Fruit fly (Drosophila melanogaster) whole organism, adult: ENCODE results near the gene yellow-k.
A peak's percentile ranks its signal among the peaks of the same experiment; 100 is the strongest.

Experiments
- CG11617 ChIP-seq: fragments of 200-800 bp; sonication (Bioruptor generic); optimal IDR thresholded peaks from 2 replicates; lab custom pipeline; 2017; ENCODE audit warnings: mild to moderate bottlenecking, missing biosample characterization, missing genetic modification reagents, missing genetic modification characterization
- CG12768 ChIP-seq: fragments of 200-800 bp; sonication (Bioruptor generic); optimal IDR thresholded peaks from 2 replicates; lab custom pipeline; 2017; ENCODE audit warnings: missing biosample characterization, missing genetic modification characterization, mild to moderate bottlenecking, moderate library complexity, missing genetic modification reagents
- CG14711 ChIP-seq: fragments of 200-800 bp; sonication (Bioruptor generic); optimal IDR thresholded peaks from 2 replicates; lab custom pipeline; 2018; ENCODE audit warnings: missing biosample characterization, mild to moderate bottlenecking, missing genetic modification characterization, moderate library complexity
- CG1620 ChIP-seq: fragments of 200-800 bp; sonication (Bioruptor generic); optimal IDR thresholded peaks from 2 replicates; lab custom pipeline; 2016; ENCODE audit warnings: missing biosample characterization, missing genetic modification characterization
- CG33017 ChIP-seq: fragments of 200-800 bp; sonication (Bioruptor generic); optimal IDR thresholded peaks from 2 replicates; lab custom pipeline; 2018; ENCODE audit warnings: missing biosample characterization, mild to moderate bottlenecking, missing genetic modification characterization, moderate library complexity
- CG5204 ChIP-seq: fragments of 200-800 bp; sonication (Bioruptor generic); optimal IDR thresholded peaks from 2 replicates; lab custom pipeline; 2016; ENCODE audit warnings: missing biosample characterization, missing genetic modification characterization
- CG7045 ChIP-seq: fragments of 200-800 bp; sonication (Bioruptor generic); optimal IDR thresholded peaks from 2 replicates; lab custom pipeline; 2017; ENCODE audit warnings: missing biosample characterization, mild to moderate bottlenecking, missing genetic modification characterization
- CG7101 ChIP-seq: fragments of 200-800 bp; sonication (Bioruptor generic); optimal IDR thresholded peaks from 2 replicates; lab custom pipeline; 2018; ENCODE audit warnings: missing biosample characterization, mild to moderate bottlenecking, missing genetic modification characterization, moderate library complexity
- Clk ChIP-seq: fragments of 200-800 bp; sonication (Bioruptor generic); optimal IDR thresholded peaks from 2 replicates; lab custom pipeline; 2017; ENCODE audit warnings: missing biosample characterization, missing genetic modification characterization
- Crg-1 ChIP-seq: fragments of 200-800 bp; sonication (Bioruptor generic); optimal IDR thresholded peaks from 2 replicates; lab custom pipeline; 2016; ENCODE audit warnings: missing biosample characterization, missing genetic modification characterization
- Hr96 ChIP-seq: fragments of 200-800 bp; sonication (Bioruptor generic); optimal IDR thresholded peaks from 2 replicates; lab custom pipeline; 2016; ENCODE audit warnings: missing biosample characterization, missing genetic modification characterization
- Mnt ChIP-seq: fragments of 200-800 bp; sonication (Bioruptor generic); optimal IDR thresholded peaks from 2 replicates; lab custom pipeline; 2016; ENCODE audit warnings: missing biosample characterization, mild to moderate bottlenecking, missing genetic modification characterization
- bab1 ChIP-seq: fragments of 200-800 bp; sonication (Bioruptor generic); optimal IDR thresholded peaks from 3 replicates; lab custom pipeline; 2019; ENCODE audit warnings: missing biosample characterization, mild to moderate bottlenecking, missing genetic modification characterization, moderate library complexity
- cic ChIP-seq: fragments of 200-800 bp; sonication (Bioruptor generic); optimal IDR thresholded peaks from 2 replicates; lab custom pipeline; 2017; ENCODE audit warnings: missing biosample characterization, mild to moderate bottlenecking, missing genetic modification characterization, moderate library complexity
- cnc ChIP-seq, 2 experiments: fragments of >200 bp; optimal IDR thresholded peaks; 2 replicates each; lab custom pipeline; 2017
- kay ChIP-seq: fragments of 200-800 bp; sonication (Bioruptor generic); peaks from one replicate; lab custom pipeline; 2016; ENCODE audit warnings: missing biosample characterization, missing genetic modification characterization, borderline replicate concordance
- ovo ChIP-seq: fragments of 200-800 bp; sonication (Bioruptor generic); optimal IDR thresholded peaks from 2 replicates; lab custom pipeline; 2016; ENCODE audit warnings: missing biosample characterization, missing genetic modification characterization
- pad ChIP-seq: fragments of 200-800 bp; sonication (Bioruptor generic); optimal IDR thresholded peaks from 3 replicates; lab custom pipeline; 2017; ENCODE audit warnings: missing biosample characterization, missing genetic modification characterization, mild to moderate bottlenecking, moderate library complexity, missing genetic modification reagents
- tj ChIP-seq: fragments of 200-800 bp; sonication (Bioruptor generic); optimal IDR thresholded peaks from 3 replicates; lab custom pipeline; 2017; ENCODE audit warnings: missing biosample characterization, mild to moderate bottlenecking, missing genetic modification characterization, moderate library complexity
- toe ChIP-seq: fragments of 200-800 bp; sonication (Bioruptor generic); optimal IDR thresholded peaks from 2 replicates; lab custom pipeline; 2016; ENCODE audit warnings: missing biosample characterization, missing genetic modification characterization

The yellow-k gene

DNA sequence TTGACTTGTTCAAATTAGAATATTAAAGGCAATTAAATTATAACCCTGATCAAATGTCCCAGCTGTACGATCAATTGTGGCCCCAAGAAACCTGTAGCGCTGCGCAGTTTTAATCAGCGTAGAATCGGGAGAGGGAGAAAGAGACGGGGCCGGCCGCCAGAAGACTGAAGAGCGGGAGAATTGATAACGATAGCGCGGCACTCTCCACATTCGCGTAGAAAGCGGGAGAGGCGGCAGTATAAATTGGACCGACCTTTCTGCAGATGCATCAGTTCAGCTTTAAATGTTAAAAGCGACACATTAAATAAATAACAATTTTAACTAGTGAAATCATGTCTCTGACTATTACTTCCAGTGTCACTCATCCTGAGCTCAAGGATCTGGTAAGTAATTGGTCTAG lies 9.6 kb upstream of the yellow-k start, which contains the start of gene MsrA:
MsrA (plus strand) TSS at position 266 of the 400 bp plus-strand sequence.
- TF ChIP-seq Clk (GFP tag; lab: Kevin White, UChicago), result no peak
- TF ChIP-seq bab1 (GFP tag; lab: Kevin White, UChicago), result peak; percentile 36
- no peak for TF ChIP-seq CG12768 (GFP tag; lab: Kevin White, UChicago)
- TF ChIP-seq Hr96 (GFP tag; lab: Kevin White, UChicago), result peak; percentile 2
- TF ChIP-seq CG14711, result no peak
- no peak for TF ChIP-seq CG11617 (GFP tag; lab: Kevin White, UChicago)
- TF ChIP-seq CG7101 (tag; lab: Kevin White, UChicago), result peak; percentile 20
- TF ChIP-seq Crg-1 (GFP tag; lab: Kevin White, UChicago), result no peak
- peak; percentile 12 for TF ChIP-seq CG33017 (tag; lab: Kevin White, UChicago)
- peak; percentile 49 for TF ChIP-seq cic
- peak; percentile 31 for TF ChIP-seq kay (GFP tag; lab: Kevin White, UChicago)
- no peak for TF ChIP-seq toe
- TF ChIP-seq CG5204 (GFP tag; lab: Kevin White, UChicago), result no peak
- TF ChIP-seq cnc (optimal IDR thresholded peaks at IDR 0.05; lab: Kevin White, UChicago), result no peak
- peak; percentile 51 for TF ChIP-seq Mnt (GFP tag; lab: Kevin White, UChicago)
- no peak for TF ChIP-seq pad (GFP tag; lab: Kevin White, UChicago)
- no peak for TF ChIP-seq CG1620 (GFP tag; lab: Kevin White, UChicago)
- TF ChIP-seq ovo, result no peak
- peak; percentile 80 for TF ChIP-seq tj (GFP tag; lab: Kevin White, UChicago)
- no peak for TF ChIP-seq CG7045 (GFP tag; lab: Kevin White, UChicago)

DNA sequence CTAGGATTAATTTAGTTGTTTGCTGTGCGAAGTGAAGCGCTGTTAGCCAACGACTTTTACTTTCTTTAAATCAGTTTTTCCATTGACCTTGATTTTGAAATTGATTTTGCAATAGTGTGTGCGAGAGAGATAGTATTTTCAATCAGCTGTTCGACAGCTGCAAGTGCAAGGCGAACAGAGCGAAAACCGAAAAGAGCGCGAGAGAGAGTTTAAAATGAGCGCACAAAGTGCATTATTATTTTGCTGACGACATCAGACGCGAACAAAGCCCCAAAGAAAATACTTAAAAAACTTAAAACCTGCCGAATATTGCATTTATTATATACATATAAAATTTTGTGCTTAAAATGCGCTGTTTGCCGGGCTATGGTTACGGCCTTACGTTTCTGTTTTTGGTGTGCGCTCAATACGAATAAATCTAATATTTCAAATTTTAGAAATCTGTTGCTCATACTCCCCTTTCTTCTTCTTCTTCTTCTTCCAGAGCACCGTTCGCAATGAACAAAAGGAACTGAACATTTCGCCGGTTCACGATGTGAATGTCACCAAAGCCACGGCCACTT lies 8.7 kb upstream of the yellow-k start:
- peak; percentile 65 for TF ChIP-seq cic
- peak; percentile 42 for TF ChIP-seq CG12768 (GFP tag; lab: Kevin White, UChicago)
- peak; percentile 44 for TF ChIP-seq Mnt (GFP tag; lab: Kevin White, UChicago)
- TF ChIP-seq cnc (optimal IDR thresholded peaks at IDR 0.05; lab: Kevin White, UChicago), result no peak
- TF ChIP-seq pad (GFP tag; lab: Kevin White, UChicago), result peak; percentile 41
- TF ChIP-seq bab1 (GFP tag; lab: Kevin White, UChicago), result peak; percentile 37
- TF ChIP-seq toe, result no peak
- TF ChIP-seq CG7101 (tag; lab: Kevin White, UChicago), result no peak
- no peak for TF ChIP-seq CG5204 (GFP tag; lab: Kevin White, UChicago)
- no peak for TF ChIP-seq ovo
- no peak for TF ChIP-seq Crg-1 (GFP tag; lab: Kevin White, UChicago)
- no peak for TF ChIP-seq Hr96 (GFP tag; lab: Kevin White, UChicago)
- TF ChIP-seq kay (GFP tag; lab: Kevin White, UChicago), result peak; percentile 98
- no peak for TF ChIP-seq CG7045 (GFP tag; lab: Kevin White, UChicago)
- no peak for TF ChIP-seq CG14711
- TF ChIP-seq Clk (GFP tag; lab: Kevin White, UChicago), result no peak
- TF ChIP-seq CG1620 (GFP tag; lab: Kevin White, UChicago), result no peak
- TF ChIP-seq CG11617 (GFP tag; lab: Kevin White, UChicago), result peak; percentile 55
- TF ChIP-seq tj (GFP tag; lab: Kevin White, UChicago), result peak; percentile 98
- peak; percentile 57 for TF ChIP-seq CG33017 (tag; lab: Kevin White, UChicago)

DNA sequence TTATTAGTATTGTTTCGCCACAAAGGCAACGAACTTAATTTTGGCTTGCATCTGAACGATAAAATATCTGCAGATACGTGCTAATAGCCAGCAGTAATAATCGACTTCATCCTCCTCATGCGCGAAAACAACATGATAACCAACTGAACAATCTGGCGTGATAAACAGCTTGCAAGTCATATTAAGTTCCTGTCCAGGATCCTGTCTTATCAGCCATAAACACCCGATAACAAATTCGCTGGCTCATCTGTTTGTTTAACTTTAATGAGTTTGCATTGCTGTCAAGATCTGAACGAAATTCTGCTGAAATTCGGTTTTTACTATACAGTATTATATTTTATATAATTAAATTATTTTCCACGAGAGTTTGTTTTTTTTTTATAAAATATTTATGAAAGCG lies 7.2 kb upstream of the yellow-k start:
- TF ChIP-seq tj (GFP tag; lab: Kevin White, UChicago) (peak; percentile 78), pad (GFP tag; lab: Kevin White, UChicago) (no peak), cnc (optimal IDR thresholded peaks at IDR 0.05; lab: Kevin White, UChicago) (peak in 1 of 2 experiments; percentile 64)

DNA sequence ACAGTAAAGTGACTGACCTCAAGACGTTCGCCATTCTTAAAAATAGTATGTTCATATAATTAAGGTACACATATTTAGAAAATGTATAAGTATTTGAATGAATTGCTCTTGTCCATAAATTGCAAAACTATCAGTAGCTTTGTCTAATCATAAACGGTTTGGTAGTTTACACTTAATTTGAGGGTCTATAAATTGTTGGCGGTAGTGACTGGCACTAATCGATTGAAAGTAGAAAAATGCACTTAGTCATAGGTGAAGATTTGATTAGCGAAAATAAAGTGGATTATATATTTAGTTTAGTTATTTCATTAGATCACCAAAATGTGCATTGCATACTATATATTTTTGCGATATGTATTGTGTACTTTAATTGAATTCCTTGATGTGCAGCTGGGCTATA lies 6.7 kb upstream of the yellow-k start:
- TF ChIP-seq CG1620 (GFP tag; lab: Kevin White, UChicago), result no peak
- peak; percentile 66 for TF ChIP-seq kay (GFP tag; lab: Kevin White, UChicago)
- peak in 1 of 2 experiments; percentile 63 for TF ChIP-seq cnc (optimal IDR thresholded peaks at IDR 0.05; lab: Kevin White, UChicago)

DNA sequence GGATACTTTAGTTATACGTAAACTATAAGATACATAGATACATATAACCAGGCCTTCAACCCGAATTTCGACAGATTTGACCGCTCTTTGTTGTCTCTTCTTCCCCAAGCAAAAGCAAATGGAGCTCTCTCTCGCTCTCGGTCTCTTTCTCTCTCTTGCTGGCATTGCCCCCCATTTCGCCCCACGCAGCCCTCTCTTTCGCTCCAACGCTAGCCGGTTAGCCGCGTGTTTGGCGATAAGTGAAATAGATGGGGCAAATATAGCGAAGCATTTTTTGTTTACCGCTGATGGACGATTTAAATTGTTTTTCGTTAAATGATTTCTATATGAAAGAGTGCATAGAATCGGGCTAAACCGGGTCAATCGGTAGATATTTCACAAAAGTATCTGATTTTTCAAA lies 6.0 kb upstream of the yellow-k start:
- TF ChIP-seq CG7101 (tag; lab: Kevin White, UChicago) (no peak), toe (no peak), ovo (no peak), CG33017 (tag; lab: Kevin White, UChicago) (no peak), CG14711 (no peak), bab1 (GFP tag; lab: Kevin White, UChicago) (no peak), tj (GFP tag; lab: Kevin White, UChicago) (peak; percentile 58), CG7045 (GFP tag; lab: Kevin White, UChicago) (no peak), cnc (optimal IDR thresholded peaks at IDR 0.05; lab: Kevin White, UChicago) (no peak), pad (GFP tag; lab: Kevin White, UChicago) (no peak), CG5204 (GFP tag; lab: Kevin White, UChicago) (no peak), Clk (GFP tag; lab: Kevin White, UChicago) (no peak), CG1620 (GFP tag; lab: Kevin White, UChicago) (no peak), Mnt (GFP tag; lab: Kevin White, UChicago) (peak; percentile 98), kay (GFP tag; lab: Kevin White, UChicago) (no peak)

DNA sequence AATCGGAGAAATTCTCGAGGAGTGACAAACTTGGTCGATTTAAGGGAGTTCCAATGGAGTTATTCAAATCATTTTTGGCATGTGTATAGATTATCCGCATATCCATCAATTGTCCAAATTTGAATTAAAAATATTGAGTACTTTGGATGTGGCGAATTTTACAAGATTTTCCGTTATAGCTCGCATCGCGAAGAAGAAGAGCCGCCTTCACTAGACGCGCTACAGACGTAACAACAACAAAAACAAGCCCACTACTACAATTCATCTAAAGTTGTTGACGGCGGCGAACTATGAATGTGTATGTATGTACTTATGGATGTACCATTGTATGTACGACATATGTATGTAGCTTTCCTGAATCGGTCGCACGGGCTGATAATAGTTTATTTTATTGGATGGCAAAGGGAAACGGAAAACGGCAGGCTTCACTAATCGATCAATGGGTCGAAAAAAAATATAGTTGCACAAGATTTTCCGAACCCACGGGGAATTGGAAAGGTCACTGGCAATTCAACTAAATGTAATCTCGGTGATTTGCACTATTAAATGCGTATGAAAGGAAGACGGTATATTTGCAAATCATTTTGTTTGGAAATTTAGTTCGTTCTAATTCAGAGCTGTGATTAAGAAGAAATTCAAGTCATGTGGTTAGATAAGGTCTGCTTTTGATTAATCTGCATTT lies 5.5 kb upstream of the yellow-k start:
- TF ChIP-seq CG7045 (GFP tag; lab: Kevin White, UChicago) (no peak), cnc (optimal IDR thresholded peaks at IDR 0.05; lab: Kevin White, UChicago) (peak in 1 of 2 experiments; percentile 59), Mnt (GFP tag; lab: Kevin White, UChicago) (peak; percentile 82), tj (GFP tag; lab: Kevin White, UChicago) (peak; percentile 26), kay (GFP tag; lab: Kevin White, UChicago) (peak; percentile 91), cic (peak; percentile 99), CG7101 (tag; lab: Kevin White, UChicago) (no peak)
